Fruit fly (Drosophila melanogaster) whole organism, embryonic: ENCODE measurements around the gene CG31988.

Experiments
- CG10274 ChIP-seq: fragments of 200-800 bp; sonication (Bioruptor generic); optimal IDR thresholded peaks from 3 replicates; lab custom pipeline; 2017; ENCODE audit warnings: missing biosample characterization, mild to moderate bottlenecking, missing genetic modification characterization
- CG10979 ChIP-seq: fragments of 200-800 bp; sonication (Bioruptor generic); optimal IDR thresholded peaks from 2 replicates; lab custom pipeline; 2018; ENCODE audit warnings: missing biosample characterization, mild to moderate bottlenecking, missing genetic modification characterization, moderate library complexity
- CG11456 ChIP-seq: fragments of 200-800 bp; sonication (Bioruptor generic); IDR thresholded peaks from 3 replicates; pipeline ENCODE4 v1.3.6; 2022; ENCODE audit warnings: missing biosample characterization, missing genetic modification characterization
- CG12104 ChIP-seq: fragments of 200-800 bp; sonication (Bioruptor generic); optimal IDR thresholded peaks from 3 replicates; lab custom pipeline; 2016; ENCODE audit warnings: missing biosample characterization, missing genetic modification characterization
- CG1233 ChIP-seq: fragments of 200-800 bp; sonication (Bioruptor generic); optimal IDR thresholded peaks from 4 replicates; lab custom pipeline; 2018; ENCODE audit warnings: missing biosample characterization, mild to moderate bottlenecking, missing genetic modification characterization
- CG12659 ChIP-seq: fragments of 200-800 bp; sonication (Bioruptor generic); optimal IDR thresholded peaks from 3 replicates; lab custom pipeline; 2017; ENCODE audit warnings: mild to moderate bottlenecking, missing biosample characterization, missing genetic modification reagents, missing genetic modification characterization
- CG13894 ChIP-seq: fragments of 200-800 bp; sonication (Bioruptor generic); optimal IDR thresholded peaks from 3 replicates; lab custom pipeline; 2018; ENCODE audit warnings: missing biosample characterization, mild to moderate bottlenecking, missing genetic modification characterization, moderate library complexity
- CG1603 ChIP-seq: fragments of 200-800 bp; sonication (Bioruptor generic); optimal IDR thresholded peaks from 2 replicates; lab custom pipeline; 2019; ENCODE audit warnings: missing biosample characterization, mild to moderate bottlenecking, missing genetic modification characterization, moderate library complexity
- CG16813 ChIP-seq: fragments of 200-800 bp; sonication (Bioruptor generic); IDR thresholded peaks from 3 replicates; pipeline ENCODE4 v1.3.6; 2022; ENCODE audit warnings: missing biosample characterization, missing genetic modification characterization; ENCODE audit not compliant: partially characterized antibody
- CG16815 ChIP-seq: fragments of 200-800 bp; sonication (Bioruptor generic); optimal IDR thresholded peaks from 3 replicates; lab custom pipeline; 2017; ENCODE audit warnings: missing biosample characterization, mild to moderate bottlenecking, missing genetic modification characterization
- CG17328 ChIP-seq: fragments of 200-800 bp; sonication (Bioruptor generic); IDR thresholded peaks from 2 replicates; pipeline ENCODE4 v1.3.6; 2022; ENCODE audit warnings: missing biosample characterization, missing genetic modification characterization
- CG30403 ChIP-seq: fragments of 200-800 bp; sonication (Bioruptor generic); optimal IDR thresholded peaks from 3 replicates; lab custom pipeline; 2016; ENCODE audit warnings: missing biosample characterization, missing genetic modification characterization
- CG3838 ChIP-seq: fragments of 200-800 bp; sonication (Bioruptor generic); optimal IDR thresholded peaks from 3 replicates; lab custom pipeline; 2016; ENCODE audit warnings: missing biosample characterization, missing genetic modification characterization
- CG4820 ChIP-seq: fragments of 200-800 bp; sonication (Bioruptor generic); optimal IDR thresholded peaks from 3 replicates; lab custom pipeline; 2016; ENCODE audit warnings: missing biosample characterization, missing genetic modification characterization
- CG6791 ChIP-seq: fragments of 200-800 bp; sonication (Bioruptor generic); IDR thresholded peaks from 3 replicates; pipeline ENCODE4 v1.3.6; 2022; ENCODE audit warnings: missing biosample characterization, missing genetic modification characterization; ENCODE audit not compliant: partially characterized antibody
- CG8388 ChIP-seq: fragments of 200-800 bp; sonication (Bioruptor generic); optimal IDR thresholded peaks from 2 replicates; lab custom pipeline; 2019; ENCODE audit warnings: missing biosample characterization, mild to moderate bottlenecking, missing genetic modification characterization, moderate library complexity
- CG9876 ChIP-seq: fragments of 200-800 bp; sonication (Bioruptor generic); optimal IDR thresholded peaks from 2 replicates; lab custom pipeline; 2016; ENCODE audit warnings: missing biosample characterization, missing genetic modification characterization
- CG9932 ChIP-seq: fragments of 200-800 bp; sonication (Bioruptor generic); IDR thresholded peaks from 2 replicates; pipeline ENCODE4 v1.3.6; 2022; ENCODE audit warnings: missing biosample characterization, missing genetic modification characterization
- Camta ChIP-seq: fragments of 200-800 bp; sonication (Bioruptor generic); optimal IDR thresholded peaks from 2 replicates; lab custom pipeline; 2016; ENCODE audit warnings: missing biosample characterization, missing genetic modification characterization
- Dfd ChIP-seq, 2 experiments: fragments of >200 bp; optimal IDR thresholded peaks; 2 replicates each; lab custom pipeline; 2017; ENCODE audit warnings: missing biosample characterization in 2 of 2, missing genetic modification characterization in 2 of 2
- Eip74EF ChIP-seq, 2 experiments: fragments of 200-800 bp in 1 of 2; fragments of >200 bp in 1 of 2; sonication (Bioruptor generic) in 1 of 2; optimal IDR thresholded peaks; 2 replicates each; lab custom pipeline; 2017 to 2019; ENCODE audit warnings: missing biosample characterization in 2 of 2, missing genetic modification characterization in 2 of 2, mild to moderate bottlenecking in 1 of 2, moderate library complexity in 1 of 2
- Fer3 ChIP-seq: fragments of 200-800 bp; sonication (Bioruptor generic); optimal IDR thresholded peaks from 2 replicates; lab custom pipeline; 2018; ENCODE audit warnings: missing biosample characterization, mild to moderate bottlenecking, missing genetic modification characterization, moderate library complexity
- Gug ChIP-seq: fragments of 200-800 bp; sonication (Bioruptor generic); IDR thresholded peaks from 4 replicates; pipeline ENCODE4 v1.3.6; 2022; ENCODE audit warnings: missing biosample characterization, missing genetic modification characterization
- HLHmδ ChIP-seq: fragments of 200-800 bp; sonication (Bioruptor generic); optimal IDR thresholded peaks from 2 replicates; lab custom pipeline; 2018; ENCODE audit warnings: missing biosample characterization, mild to moderate bottlenecking, missing genetic modification characterization, moderate library complexity
- HmgD ChIP-seq: fragments of 200-800 bp; sonication (Bioruptor generic); optimal IDR thresholded peaks from 3 replicates; lab custom pipeline; 2016; ENCODE audit warnings: missing biosample characterization, missing genetic modification characterization
- Med ChIP-seq: fragments of 200-800 bp; sonication (Bioruptor generic); peaks from one replicate; lab custom pipeline; 2016; ENCODE audit warnings: missing biosample characterization, missing genetic modification characterization, mild to moderate bottlenecking, inconsistent platforms, moderate library complexity
- Opbp ChIP-seq: fragments of 200-800 bp; sonication (Bioruptor generic); IDR thresholded peaks from 3 replicates; pipeline ENCODE4 v1.3.6; 2022; ENCODE audit warnings: missing biosample characterization, missing genetic modification characterization; ENCODE audit not compliant: partially characterized antibody
- Tbp ChIP-seq: fragments of >200 bp; optimal IDR thresholded peaks from 2 replicates; lab custom pipeline; 2018; ENCODE audit warnings: missing biosample characterization, missing genetic modification characterization
- Vsx1 ChIP-seq: fragments of 200-800 bp; sonication (Bioruptor generic); optimal IDR thresholded peaks from 2 replicates; lab custom pipeline; 2017; ENCODE audit warnings: missing biosample characterization, mild to moderate bottlenecking, missing genetic modification characterization, missing genetic modification reagents
- ara ChIP-seq: fragments of 200-800 bp; sonication (Bioruptor generic); IDR thresholded peaks from 2 replicates; pipeline ENCODE4 v1.3.6; 2022; ENCODE audit warnings: missing biosample characterization, missing genetic modification characterization
- btn ChIP-seq: fragments of 200-800 bp; sonication (Bioruptor generic); optimal IDR thresholded peaks from 2 replicates; lab custom pipeline; 2016; ENCODE audit warnings: missing biosample characterization, missing genetic modification characterization
- cas ChIP-seq: fragments of 200-800 bp; sonication (Bioruptor generic); IDR thresholded peaks from 2 replicates; pipeline ENCODE4 v1.3.6; 2022; ENCODE audit warnings: missing biosample characterization, missing genetic modification characterization
- caup ChIP-seq: fragments of 200-800 bp; sonication (Bioruptor generic); optimal IDR thresholded peaks from 3 replicates; lab custom pipeline; 2017; ENCODE audit warnings: missing biosample characterization, mild to moderate bottlenecking, missing genetic modification characterization, moderate library complexity; ENCODE audit not compliant: severe bottlenecking
- da ChIP-seq: fragments of 200-800 bp; sonication (Bioruptor generic); optimal IDR thresholded peaks from 2 replicates; lab custom pipeline; 2016; ENCODE audit warnings: missing biosample characterization, missing genetic modification characterization
- dmrt99B ChIP-seq: fragments of 200-800 bp; sonication (Bioruptor generic); optimal IDR thresholded peaks from 2 replicates; lab custom pipeline; 2018; ENCODE audit warnings: missing biosample characterization, mild to moderate bottlenecking, missing genetic modification characterization, moderate library complexity
- exex ChIP-seq: fragments of 200-800 bp; sonication (Bioruptor generic); optimal IDR thresholded peaks from 4 replicates; lab custom pipeline; 2018; ENCODE audit warnings: missing biosample characterization, mild to moderate bottlenecking, missing genetic modification characterization, moderate library complexity
- ind ChIP-seq: fragments of 200-800 bp; sonication (Bioruptor generic); optimal IDR thresholded peaks from 3 replicates; lab custom pipeline; 2016; ENCODE audit warnings: missing biosample characterization, missing genetic modification characterization
- inv ChIP-seq: fragments of 200-800 bp; sonication (Bioruptor generic); IDR thresholded peaks from 2 replicates; pipeline ENCODE4 v1.3.6; 2022; ENCODE audit warnings: missing biosample characterization, missing genetic modification characterization; ENCODE audit not compliant: partially characterized antibody
- jumu ChIP-seq: fragments of 200-800 bp; sonication (Bioruptor generic); optimal IDR thresholded peaks from 3 replicates; lab custom pipeline; 2016; ENCODE audit warnings: missing biosample characterization, missing genetic modification characterization
- knrl ChIP-seq: fragments of 200-800 bp; sonication (Bioruptor generic); IDR thresholded peaks from 3 replicates; pipeline ENCODE4 v1.3.6; 2022; ENCODE audit warnings: missing biosample characterization, missing genetic modification characterization; ENCODE audit not compliant: partially characterized antibody
- otp ChIP-seq: fragments of 200-800 bp; sonication (Bioruptor generic); IDR thresholded peaks from 3 replicates; pipeline ENCODE4, ENCODE4 v1.3.6; 2022; ENCODE audit warnings: missing biosample characterization, missing genetic modification characterization
- pros ChIP-seq: fragments of 200-800 bp; sonication (Bioruptor generic); optimal IDR thresholded peaks from 3 replicates; lab custom pipeline; 2019; ENCODE audit warnings: missing biosample characterization, mild to moderate bottlenecking, missing genetic modification characterization, moderate library complexity
- psq ChIP-seq: fragments of 200-800 bp; sonication (Bioruptor generic); optimal IDR thresholded peaks from 2 replicates; lab custom pipeline; 2017; ENCODE audit warnings: missing biosample characterization, missing genetic modification characterization
- sim ChIP-seq: fragments of 200-800 bp; sonication (Bioruptor generic); IDR thresholded peaks from 2 replicates; pipeline ENCODE4 v1.3.6; 2022; ENCODE audit warnings: missing biosample characterization, missing genetic modification characterization
- sisA ChIP-seq: fragments of 200-800 bp; sonication (Bioruptor generic); IDR thresholded peaks from 2 replicates; pipeline ENCODE4 v1.3.6; 2022; ENCODE audit warnings: missing biosample characterization, missing genetic modification characterization
- slbo ChIP-seq: fragments of 200-800 bp; sonication (Bioruptor generic); IDR thresholded peaks from 2 replicates; pipeline ENCODE4 v1.3.6; 2022; ENCODE audit warnings: missing biosample characterization, missing genetic modification characterization
- sug ChIP-seq: fragments of 200-800 bp; optimal IDR thresholded peaks from 2 replicates; lab custom pipeline; 2019; ENCODE audit warnings: missing biosample characterization, mild to moderate bottlenecking, missing genetic modification characterization, moderate library complexity
- tgo ChIP-seq: fragments of 200-800 bp; sonication (Bioruptor generic); IDR thresholded peaks from 3 replicates; pipeline ENCODE4 v1.3.6; 2022; ENCODE audit warnings: missing biosample characterization, missing genetic modification characterization
- zfh1 ChIP-seq: fragments of 200-800 bp; sonication (Bioruptor generic); IDR thresholded peaks from 3 replicates; pipeline ENCODE4 v1.3.6; 2022; ENCODE audit warnings: missing biosample characterization, missing genetic modification characterization

Gene CG31988

DNA sequence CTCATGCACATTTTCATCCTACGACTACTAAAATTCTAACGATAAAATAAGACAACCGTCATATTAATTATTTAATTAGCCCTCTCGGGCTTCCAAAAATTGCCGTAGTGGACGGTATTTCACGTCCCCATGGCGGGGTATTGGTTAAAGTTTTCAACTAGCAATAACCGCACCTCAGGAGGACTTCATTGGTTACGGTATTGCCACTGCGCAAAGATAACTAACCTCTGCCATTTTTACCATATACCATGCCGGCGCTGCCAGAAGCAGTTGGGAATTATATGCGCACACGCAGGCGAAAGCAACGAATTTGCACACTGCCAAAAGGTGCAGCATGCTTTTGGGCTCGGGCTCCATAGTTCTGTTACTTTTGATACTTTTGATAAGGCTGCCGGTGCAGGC, 12.4 kb upstream of the CG31988 start:
- peak; percentile 36 for TF ChIP-seq Tbp (GFP tag; lab: Kevin White, UChicago)
- TF ChIP-seq zfh1 (GFP tag; lab: Robert Waterston, UW): peak; percentile 77; the same call in 2 of the 3 replicates
- peak; percentile 32; the same call in 1 of the 3 replicates for TF ChIP-seq CG16813
- no peak for TF ChIP-seq Vsx1
- TF ChIP-seq sim (GFP tag; lab: Robert Waterston, UW): no peak
- no peak for TF ChIP-seq dmrt99B (tag; lab: Kevin White, UChicago)
- TF ChIP-seq ara: peak; percentile 69; the same call in 1 of the 2 replicates
- TF ChIP-seq Fer3 (tag; lab: Kevin White, UChicago): peak; percentile 11
- TF ChIP-seq CG11456 (GFP tag; lab: Robert Waterston, UW): peak; percentile 75
- peak; percentile 12 for TF ChIP-seq btn (GFP tag; lab: Kevin White, UChicago)
- TF ChIP-seq CG3838 (GFP tag; lab: Kevin White, UChicago): no peak
- TF ChIP-seq CG8388 (GFP tag; lab: Kevin White, UChicago): no peak
- peak; percentile 67; the same call in 2 of the 3 replicates for TF ChIP-seq CG6791 (GFP tag; lab: Robert Waterston, UW)
- peak; percentile 19 for TF ChIP-seq HmgD
- peak; percentile 57 for TF ChIP-seq CG17328 (GFP tag; lab: Robert Waterston, UW)
- TF ChIP-seq slbo: peak; percentile 49; the same call in 1 of the 2 replicates
- peak; percentile 65; the same call in 2 of the 3 replicates for TF ChIP-seq knrl (GFP tag; lab: Robert Waterston, UW)
- TF ChIP-seq Gug (GFP tag; lab: Robert Waterston, UW): no peak; the same call in 3 of the 4 replicates
- peak; percentile 5 for TF ChIP-seq CG10979 (tag; lab: Kevin White, UChicago)
- peak; percentile 5 for TF ChIP-seq CG16815 (GFP tag; lab: Kevin White, UChicago)
- TF ChIP-seq CG9876 (GFP tag; lab: Kevin White, UChicago): peak; percentile 7
- TF ChIP-seq sug (tag; lab: Kevin White, UChicago): peak; percentile 64
- TF ChIP-seq cas: 0 out of 2 replicates have a peak, but pooled peaks have one; percentile 38
- TF ChIP-seq ind: peak; percentile 11
- peak; percentile 44 for TF ChIP-seq caup (GFP tag; lab: Kevin White, UChicago)
- no peak for TF ChIP-seq Eip74EF (GFP tag; optimal IDR thresholded peaks at IDR 0.05; lab: Kevin White, UChicago)
- no peak for TF ChIP-seq HLHmδ (GFP tag; lab: Kevin White, UChicago)
- peak; percentile 43 for TF ChIP-seq jumu (GFP tag; lab: Kevin White, UChicago)
- peak; percentile 73; the same call in 1 of the 3 replicates for TF ChIP-seq Opbp (GFP tag; lab: Robert Waterston, UW)
- peak; percentile 1 for TF ChIP-seq CG4820 (GFP tag; lab: Kevin White, UChicago)
- TF ChIP-seq CG13894 (tag; lab: Kevin White, UChicago): peak; percentile 61
- TF ChIP-seq CG1233 (GFP tag; lab: Kevin White, UChicago): peak; percentile 27
- TF ChIP-seq CG12104 (GFP tag; lab: Kevin White, UChicago): no peak
- TF ChIP-seq exex: peak; percentile 60
- TF ChIP-seq Camta: peak; percentile 34
- no peak; the same call in 2 of the 3 replicates for TF ChIP-seq tgo (GFP tag; lab: Robert Waterston, UW)
- no peak for TF ChIP-seq CG12659 (GFP tag; lab: Kevin White, UChicago)
- no peak for TF ChIP-seq da (GFP tag; lab: Kevin White, UChicago)
- peak; percentile 94 for TF ChIP-seq Med (GFP tag; lab: Kevin White, UChicago)
- no peak for TF ChIP-seq Dfd (GFP tag; optimal IDR thresholded peaks at IDR 0.05; lab: Kevin White, UChicago)
- TF ChIP-seq psq (GFP tag; lab: Kevin White, UChicago): no peak
- TF ChIP-seq CG1603 (tag; lab: Kevin White, UChicago): peak; percentile 34
- peak; percentile 73; the same call in 2 of the 3 replicates for TF ChIP-seq otp (GFP tag; lab: Robert Waterston, UW)
- no peak for TF ChIP-seq CG10274
- TF ChIP-seq pros (GFP tag; lab: Kevin White, UChicago): peak; percentile 87
- 0 out of 2 replicates have a peak, but pooled peaks have one; percentile 7 for TF ChIP-seq CG9932 (GFP tag; lab: Robert Waterston, UW)
- TF ChIP-seq CG30403 (GFP tag; lab: Kevin White, UChicago): peak; percentile 11
- TF ChIP-seq inv (GFP tag; lab: Robert Waterston, UW): no peak
- peak; percentile 22; the same call in 1 of the 2 replicates for TF ChIP-seq sisA (GFP tag; lab: Robert Waterston, UW)
